Fruit fly (Drosophila melanogaster) S2 (cell line): ENCODE measurements around the gene CG7239.
A peak's percentile ranks its signal among the peaks of the same experiment; 100 is the strongest.

Experiments used
- CG8478 ChIP-seq: fragments of >200 bp; optimal IDR thresholded peaks from 2 replicates; lab custom pipeline; 2018
- CTCF ChIP-seq, 2 experiments: fragments of >200 bp; optimal IDR thresholded peaks; 2 replicates each; lab custom pipeline; 2018

The CG7239 gene

DNA sequence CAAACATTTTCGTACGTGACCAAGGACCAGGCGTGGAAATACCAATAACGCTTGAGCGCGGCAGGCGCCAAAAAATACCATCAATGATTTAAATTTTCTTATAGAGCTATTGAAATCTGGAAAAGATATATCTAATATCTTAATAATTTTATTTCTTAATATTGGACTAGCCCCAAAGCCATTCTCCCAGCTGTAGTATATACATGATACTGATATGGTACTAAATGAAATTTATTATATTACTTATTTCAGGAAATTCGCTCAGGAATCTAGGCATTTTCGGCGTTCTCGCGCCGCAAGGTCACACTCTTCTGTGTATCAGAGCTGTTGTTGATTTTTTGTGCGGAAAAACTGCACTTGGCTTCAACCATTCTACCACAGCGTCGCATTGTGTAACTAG, at the start of gene CG7239, which contains the start of gene CG14005:
TSS of gene CG7239 (plus strand) at position 295 of the 400 bp plus-strand sequence.
TSS of gene CG14005 (minus strand) at position 50 of the 400 bp plus-strand sequence.
- TF ChIP-seq CTCF (optimal IDR thresholded peaks at IDR 0.05; lab: Kevin White, UChicago) (no peak), CG8478 (lab: Kevin White, UChicago) (no peak)

dm6 chr2L:5765139-5765538, 36.9 kb upstream of the CG7239 start:
- no peak for TF ChIP-seq CTCF (optimal IDR thresholded peaks at IDR 0.05; lab: Kevin White, UChicago)
- no peak for TF ChIP-seq CG8478 (lab: Kevin White, UChicago)

DNA sequence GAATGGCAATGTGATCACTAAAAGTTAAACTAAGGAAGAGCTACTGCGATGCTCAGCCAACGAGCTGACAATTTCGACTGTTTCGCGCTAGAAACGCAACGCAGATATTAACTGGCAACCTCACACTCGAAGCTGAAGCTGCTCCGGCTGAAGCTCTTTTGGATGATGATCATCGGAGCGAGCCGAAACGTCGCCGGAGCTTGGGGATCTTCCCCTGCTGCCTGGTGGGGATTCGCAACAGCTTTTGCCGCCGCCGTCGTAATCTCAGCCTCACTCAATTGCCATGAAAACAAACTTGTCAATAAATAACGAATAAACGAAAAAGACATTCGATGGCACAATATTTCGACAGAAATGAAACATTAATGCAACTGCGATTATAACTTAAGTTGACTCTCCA, 36.0 kb upstream of the CG7239 start, which contains the start of gene obst-E:
TSS of gene obst-E (minus strand) at position 101 of the 400 bp plus-strand sequence.
- TF ChIP-seq CG8478 (lab: Kevin White, UChicago) (no peak), CTCF (optimal IDR thresholded peaks at IDR 0.05; lab: Kevin White, UChicago) (no peak)

DNA sequence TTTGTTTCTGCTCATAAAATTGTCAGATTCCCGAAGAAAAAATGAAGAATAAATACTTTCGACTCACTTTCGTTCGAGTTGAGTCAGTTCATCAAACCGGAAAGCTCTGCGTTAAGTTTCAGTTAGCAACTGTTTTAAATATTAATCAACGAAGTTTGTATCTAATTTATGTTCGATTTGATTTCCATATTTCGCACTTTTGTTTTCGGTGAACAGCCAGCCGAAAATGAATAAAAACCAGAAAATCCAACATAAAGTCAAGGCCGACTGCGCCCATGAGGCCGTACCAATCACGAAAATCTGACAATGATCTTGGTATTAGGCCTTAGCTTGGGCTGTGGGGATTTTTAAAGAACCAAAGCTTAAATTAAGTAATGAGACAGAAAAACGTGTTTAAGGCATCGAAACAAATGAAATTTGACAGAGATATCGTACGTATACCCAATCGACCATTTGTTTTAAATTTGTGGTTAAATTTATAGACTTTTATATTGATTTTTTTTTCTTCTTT, 35.5 kb upstream of the CG7239 start:
- TF ChIP-seq CTCF (optimal IDR thresholded peaks at IDR 0.05; lab: Kevin White, UChicago) (no peak), CG8478 (lab: Kevin White, UChicago) (no peak)

DNA sequence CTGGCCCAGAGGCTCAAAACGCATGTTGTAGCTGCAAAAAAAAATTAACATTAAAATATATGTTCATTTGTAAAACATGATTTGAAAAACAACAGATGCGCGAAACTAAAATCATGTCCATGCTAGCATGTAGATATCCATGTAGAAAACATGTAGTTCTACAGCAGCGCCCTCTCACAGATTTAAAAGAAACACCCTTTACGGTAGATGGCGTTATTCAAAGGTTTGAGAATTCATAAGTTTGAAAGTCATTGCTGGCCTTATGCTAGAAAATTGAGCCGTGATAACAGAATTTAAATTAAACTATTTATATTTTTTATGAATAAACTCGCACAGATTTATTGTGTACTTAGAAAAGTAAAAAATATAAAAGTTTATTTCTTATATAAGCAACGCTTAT, 30.8 kb upstream of the CG7239 start:
- TF ChIP-seq CTCF (optimal IDR thresholded peaks at IDR 0.05; lab: Kevin White, UChicago) (peak; percentile 94 to 98), CG8478 (lab: Kevin White, UChicago) (no peak)

- TF ChIP-seq CTCF (optimal IDR thresholded peaks at IDR 0.05; lab: Kevin White, UChicago) (no peak), CG8478 (lab: Kevin White, UChicago) (no peak)
Measured at dm6 chr2L:5772262-5772661, 29.8 kb upstream of the CG7239 start.

- TF ChIP-seq CG8478 (lab: Kevin White, UChicago): no peak
- no peak for TF ChIP-seq CTCF (optimal IDR thresholded peaks at IDR 0.05; lab: Kevin White, UChicago)
Measured at dm6 chr2L:5778157-5778556, 23.9 kb upstream of the CG7239 start.

dm6 chr2L:5780703-5781102, 21.3 kb upstream of the CG7239 start:
- TF ChIP-seq CTCF (optimal IDR thresholded peaks at IDR 0.05; lab: Kevin White, UChicago): no peak
- TF ChIP-seq CG8478 (lab: Kevin White, UChicago): no peak

DNA sequence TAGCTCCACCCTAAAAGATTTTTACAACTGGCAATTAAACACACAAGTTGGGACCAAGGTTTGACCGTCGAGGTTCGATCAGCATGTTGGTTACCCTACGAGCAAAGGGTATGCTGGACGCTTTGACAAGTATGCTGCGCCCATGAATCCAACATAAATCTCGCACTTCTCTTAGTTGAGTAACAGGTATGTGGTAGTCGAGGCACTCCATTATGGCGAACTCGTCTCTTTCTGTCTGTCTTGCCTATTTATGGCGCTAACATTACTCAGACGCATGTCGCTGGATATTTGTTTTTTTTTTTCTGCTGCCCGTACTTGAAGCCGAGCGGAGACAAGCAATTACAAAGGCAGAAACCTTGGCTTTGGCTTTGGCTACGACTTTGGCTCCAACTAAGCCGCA, 20.8 kb upstream of the CG7239 start:
- TF ChIP-seq CG8478 (lab: Kevin White, UChicago) (no peak), CTCF (optimal IDR thresholded peaks at IDR 0.05; lab: Kevin White, UChicago) (no peak)

dm6 chr2L:5782866-5783265, 19.2 kb upstream of the CG7239 start:
- TF ChIP-seq CTCF (optimal IDR thresholded peaks at IDR 0.05; lab: Kevin White, UChicago): no peak
- no peak for TF ChIP-seq CG8478 (lab: Kevin White, UChicago)

- TF ChIP-seq CTCF (optimal IDR thresholded peaks at IDR 0.05; lab: Kevin White, UChicago) (no peak), CG8478 (lab: Kevin White, UChicago) (no peak)
Measured at dm6 chr2L:5783731-5784130, 18.3 kb upstream of the CG7239 start, which contains the start of gene CG31913. CG31913 (plus strand) TSS chr2L:5784031.

- TF ChIP-seq CTCF (optimal IDR thresholded peaks at IDR 0.05; lab: Kevin White, UChicago) (no peak), CG8478 (lab: Kevin White, UChicago) (no peak)
Measured at dm6 chr2L:5789268-5789667, 12.8 kb upstream of the CG7239 start.

dm6 chr2L:5790799-5791526, 11.1 kb upstream of the CG7239 start:
- TF ChIP-seq CTCF (optimal IDR thresholded peaks at IDR 0.05; lab: Kevin White, UChicago) (no peak), CG8478 (lab: Kevin White, UChicago) (no peak)

- TF ChIP-seq CTCF (optimal IDR thresholded peaks at IDR 0.05; lab: Kevin White, UChicago): no peak
- no peak for TF ChIP-seq CG8478 (lab: Kevin White, UChicago)
Measured at dm6 chr2L:5793098-5793497, 8.9 kb upstream of the CG7239 start.

dm6 chr2L:5795192-5795591, 6.8 kb upstream of the CG7239 start:
- TF ChIP-seq CG8478 (lab: Kevin White, UChicago) (no peak), CTCF (optimal IDR thresholded peaks at IDR 0.05; lab: Kevin White, UChicago) (no peak)

DNA sequence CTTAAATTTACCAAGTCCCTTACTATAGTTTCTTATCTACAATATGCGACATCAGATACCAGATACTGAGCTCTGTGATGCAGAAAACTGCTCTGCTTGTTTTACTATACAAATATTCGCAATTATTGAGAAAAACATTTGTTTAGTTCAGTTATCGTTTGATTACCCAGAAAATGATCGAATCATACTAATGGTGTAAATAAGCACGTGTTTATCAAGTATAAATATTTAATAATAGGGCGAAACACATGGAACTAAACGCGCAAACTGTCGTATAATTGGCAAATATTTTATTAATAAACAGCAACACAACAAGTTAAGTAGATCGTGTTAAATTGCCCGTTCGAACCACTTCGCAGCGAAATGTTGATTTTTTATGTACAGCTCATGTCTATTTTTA, 4.0 kb upstream of the CG7239 start:
- TF ChIP-seq CTCF (optimal IDR thresholded peaks at IDR 0.05; lab: Kevin White, UChicago) (no peak), CG8478 (lab: Kevin White, UChicago) (no peak)
